Fruit fly (Drosophila melanogaster) whole organism, embryonic: Measurements from ENCODE around the gene ZIPIC.

ENCODE experiments used
- Atf-2 ChIP-seq: fragments of 200-800 bp; sonication (Bioruptor generic); optimal IDR thresholded peaks from 2 replicates; lab custom pipeline; 2016; ENCODE audit warnings: missing biosample characterization, missing genetic modification characterization
- BEAF-32 ChIP-seq: fragments of 200-800 bp; sonication (Bioruptor generic); optimal IDR thresholded peaks from 3 replicates; lab custom pipeline; 2017; ENCODE audit warnings: missing biosample characterization, missing genetic modification characterization, mild to moderate bottlenecking, moderate library complexity, missing genetic modification reagents
- Bteb2 ChIP-seq: fragments of 200-800 bp; sonication (Bioruptor generic); optimal IDR thresholded peaks from 2 replicates; lab custom pipeline; 2016; ENCODE audit warnings: missing biosample characterization, missing genetic modification characterization
- C15 ChIP-seq: fragments of 200-800 bp; sonication (Bioruptor generic); IDR thresholded peaks from 3 replicates; pipeline ENCODE4 v1.3.6; 2022; ENCODE audit warnings: missing biosample characterization, missing genetic modification characterization
- CG10267 ChIP-seq: fragments of 200-800 bp; sonication (Bioruptor generic); optimal IDR thresholded peaks from 2 replicates; lab custom pipeline; 2018; ENCODE audit warnings: missing biosample characterization, mild to moderate bottlenecking, missing genetic modification characterization, moderate library complexity
- CG12744 ChIP-seq: fragments of 200-800 bp; sonication (Bioruptor generic); optimal IDR thresholded peaks from 2 replicates; lab custom pipeline; 2016; ENCODE audit warnings: missing biosample characterization, missing genetic modification characterization
- CG13424 ChIP-seq: fragments of 200-800 bp; sonication (Bioruptor generic); optimal IDR thresholded peaks from 2 replicates; lab custom pipeline; 2019; ENCODE audit warnings: missing biosample characterization, mild to moderate bottlenecking, missing genetic modification characterization, moderate library complexity
- CG13894 ChIP-seq: fragments of 200-800 bp; sonication (Bioruptor generic); optimal IDR thresholded peaks from 3 replicates; lab custom pipeline; 2018; ENCODE audit warnings: missing biosample characterization, mild to moderate bottlenecking, missing genetic modification characterization, moderate library complexity
- CG14667 ChIP-seq: fragments of 200-800 bp; sonication (Bioruptor generic); IDR thresholded peaks from 2 replicates; pipeline ENCODE4 v1.3.6; 2022; ENCODE audit warnings: missing biosample characterization, missing genetic modification characterization
- CG1529 ChIP-seq: fragments of 200-800 bp; sonication (Bioruptor generic); optimal IDR thresholded peaks from 3 replicates; lab custom pipeline; 2018; ENCODE audit warnings: missing biosample characterization, missing genetic modification characterization
- CG17612 ChIP-seq: fragments of 200-800 bp; sonication (Bioruptor generic); IDR thresholded peaks from 2 replicates; pipeline ENCODE4 v1.3.6; 2022; ENCODE audit warnings: missing biosample characterization, missing genetic modification characterization
- CG1832 ChIP-seq: fragments of 200-800 bp; sonication (Bioruptor generic); optimal IDR thresholded peaks from 2 replicates; lab custom pipeline; 2017; ENCODE audit warnings: missing biosample characterization, mild to moderate bottlenecking, missing genetic modification characterization, inconsistent platforms
- CG2116 ChIP-seq: fragments of 200-800 bp; sonication (Bioruptor generic); optimal IDR thresholded peaks from 3 replicates; lab custom pipeline; 2018; ENCODE audit warnings: missing biosample characterization, mild to moderate bottlenecking, missing genetic modification characterization
- CG33557 ChIP-seq: fragments of 200-800 bp; sonication (Bioruptor generic); optimal IDR thresholded peaks from 2 replicates; lab custom pipeline; 2019; ENCODE audit warnings: missing biosample characterization, mild to moderate bottlenecking, missing genetic modification characterization, moderate library complexity
- CG34376 ChIP-seq: fragments of 200-800 bp; sonication (Bioruptor generic); optimal IDR thresholded peaks from 2 replicates; lab custom pipeline; 2018; ENCODE audit warnings: missing biosample characterization, mild to moderate bottlenecking, missing genetic modification characterization
- CG3726 ChIP-seq: fragments of 200-800 bp; sonication (Bioruptor generic); IDR thresholded peaks from 3 replicates; pipeline ENCODE4, ENCODE4 v1.3.6; 2022; ENCODE audit warnings: missing biosample characterization, missing genetic modification characterization
- CG4360 ChIP-seq: fragments of 200-800 bp; sonication (Bioruptor generic); IDR thresholded peaks from 2 replicates; pipeline ENCODE4 v1.3.6; 2022; ENCODE audit warnings: missing biosample characterization, missing genetic modification characterization
- CG4424 ChIP-seq: fragments of 200-800 bp; sonication (Bioruptor generic); optimal IDR thresholded peaks from 3 replicates; lab custom pipeline; 2016; ENCODE audit warnings: missing biosample characterization, missing genetic modification characterization
- CG6175 ChIP-seq: fragments of 200-800 bp; sonication (Bioruptor generic); IDR thresholded peaks from 3 replicates; pipeline ENCODE4 v1.3.6; 2022; ENCODE audit warnings: missing biosample characterization, missing genetic modification characterization
- CG6689 ChIP-seq: fragments of 200-800 bp; sonication (Bioruptor generic); IDR thresholded peaks from 2 replicates; pipeline ENCODE4 v1.3.6; 2022; ENCODE audit warnings: missing biosample characterization, missing genetic modification characterization
- CG6854 ChIP-seq: fragments of 200-800 bp; sonication (Bioruptor generic); optimal IDR thresholded peaks from 3 replicates; lab custom pipeline; 2017; ENCODE audit warnings: missing biosample characterization, mild to moderate bottlenecking, missing genetic modification characterization
- CG8765 ChIP-seq: fragments of 200-800 bp; sonication (Bioruptor generic); IDR thresholded peaks from 2 replicates; pipeline ENCODE4 v1.3.6; 2022; ENCODE audit warnings: missing biosample characterization, missing genetic modification characterization
- Camta ChIP-seq: fragments of 200-800 bp; sonication (Bioruptor generic); optimal IDR thresholded peaks from 2 replicates; lab custom pipeline; 2016; ENCODE audit warnings: missing biosample characterization, missing genetic modification characterization
- Dll ChIP-seq: fragments of 200-800 bp; sonication (Bioruptor generic); IDR thresholded peaks from 4 replicates; pipeline ENCODE4 v1.3.6; 2022; ENCODE audit warnings: missing biosample characterization, missing genetic modification characterization; ENCODE audit not compliant: partially characterized antibody
- Doc2 ChIP-seq: fragments of 200-800 bp; sonication (Bioruptor generic); IDR thresholded peaks from 2 replicates; pipeline ENCODE4 v1.3.6; 2022; ENCODE audit warnings: missing biosample characterization, missing genetic modification characterization
- Dp ChIP-seq: fragments of 200-800 bp; sonication (Bioruptor generic); optimal IDR thresholded peaks from 2 replicates; lab custom pipeline; 2018; ENCODE audit warnings: missing biosample characterization, mild to moderate bottlenecking, missing genetic modification characterization, moderate library complexity
- Hey ChIP-seq: fragments of 200-800 bp; sonication (Bioruptor generic); optimal IDR thresholded peaks from 3 replicates; lab custom pipeline; 2018; ENCODE audit warnings: missing biosample characterization, mild to moderate bottlenecking, missing genetic modification characterization
- Opbp ChIP-seq: fragments of 200-800 bp; sonication (Bioruptor generic); IDR thresholded peaks from 3 replicates; pipeline ENCODE4 v1.3.6; 2022; ENCODE audit warnings: missing biosample characterization, missing genetic modification characterization; ENCODE audit not compliant: partially characterized antibody
- Sox100B ChIP-seq: fragments of 200-800 bp; sonication (Bioruptor generic); optimal IDR thresholded peaks from 3 replicates; lab custom pipeline; 2018; ENCODE audit warnings: missing biosample characterization, mild to moderate bottlenecking, missing genetic modification characterization
- ap ChIP-seq: fragments of 200-800 bp; sonication (Bioruptor generic); IDR thresholded peaks from 2 replicates; pipeline ENCODE4 v1.3.6; 2022; ENCODE audit warnings: missing biosample characterization, missing genetic modification characterization
- dmrt11E ChIP-seq: fragments of 200-800 bp; sonication (Bioruptor generic); optimal IDR thresholded peaks from 3 replicates; lab custom pipeline; 2018; ENCODE audit warnings: missing biosample characterization, mild to moderate bottlenecking, missing genetic modification characterization, moderate library complexity
- esg ChIP-seq: fragments of 200-800 bp; sonication (Bioruptor generic); conservative IDR thresholded peaks from 2 replicates; pipeline ENCODE4 v1.3.6; 2022; ENCODE audit warnings: missing biosample characterization, missing genetic modification characterization
- ewg ChIP-seq: fragments of 200-800 bp; sonication (Bioruptor generic); optimal IDR thresholded peaks from 3 replicates; lab custom pipeline; 2017; ENCODE audit warnings: mild to moderate bottlenecking, missing biosample characterization, missing genetic modification reagents, missing genetic modification characterization
- eyg ChIP-seq: fragments of 200-800 bp; sonication (Bioruptor generic); optimal IDR thresholded peaks from 3 replicates; lab custom pipeline; 2016; ENCODE audit warnings: missing biosample characterization, missing genetic modification characterization
- gce ChIP-seq: fragments of 200-800 bp; sonication (Bioruptor generic); IDR thresholded peaks from 3 replicates; pipeline ENCODE4 v1.3.6; 2022; ENCODE audit warnings: missing biosample characterization, missing genetic modification characterization
- gt ChIP-seq: fragments of 200-800 bp; sonication (Bioruptor generic); IDR thresholded peaks from 2 replicates; pipeline ENCODE4 v1.3.6; 2022; ENCODE audit warnings: missing biosample characterization, missing genetic modification characterization
- jing ChIP-seq: fragments of 200-800 bp; sonication (Bioruptor generic); optimal IDR thresholded peaks from 2 replicates; lab custom pipeline; 2018; ENCODE audit warnings: missing biosample characterization, mild to moderate bottlenecking, missing genetic modification characterization
- jumu ChIP-seq: fragments of 200-800 bp; sonication (Bioruptor generic); optimal IDR thresholded peaks from 3 replicates; lab custom pipeline; 2016; ENCODE audit warnings: missing biosample characterization, missing genetic modification characterization
- kay ChIP-seq: fragments of 200-800 bp; sonication (Bioruptor generic); optimal IDR thresholded peaks from 2 replicates; lab custom pipeline; 2016; ENCODE audit warnings: missing biosample characterization, missing genetic modification characterization
- prd ChIP-seq, 3 experiments: fragments of >200 bp in 2 of 3; fragments of 200-800 bp in 1 of 3; sonication (Bioruptor generic) in 1 of 3; optimal IDR thresholded peaks in 2 of 3; IDR thresholded peaks in 1 of 3; 2 replicates in 2 of 3; 3 replicates in 1 of 3; pipeline versions ENCODE4 v1.3.6 to Lab custom; 2017 to 2022; ENCODE audit warnings: missing biosample characterization in 1 of 3, missing genetic modification characterization in 1 of 3
- pum ChIP-seq: fragments of 200-800 bp; sonication (Bioruptor generic); optimal IDR thresholded peaks from 2 replicates; lab custom pipeline; 2016; ENCODE audit warnings: missing biosample characterization, missing genetic modification characterization
- row ChIP-seq: fragments of 200-800 bp; sonication (Bioruptor generic); IDR thresholded peaks from 3 replicates; pipeline ENCODE4 v1.3.6; 2022; ENCODE audit warnings: missing biosample characterization, missing genetic modification characterization
- sens ChIP-seq: fragments of 200-800 bp; sonication (Bioruptor generic); peaks from one replicate; lab custom pipeline; 2016; ENCODE audit warnings: missing biosample characterization, missing genetic modification characterization
- sna ChIP-seq: fragments of 200-800 bp; sonication (Bioruptor generic); IDR thresholded peaks from 2 replicates; pipeline ENCODE4 v1.3.6; 2022; ENCODE audit warnings: missing biosample characterization, missing genetic modification characterization; ENCODE audit not compliant: partially characterized antibody
- sr ChIP-seq: fragments of 200-800 bp; sonication (Bioruptor generic); IDR thresholded peaks from 3 replicates; pipeline ENCODE4 v1.3.6; 2022; ENCODE audit warnings: missing biosample characterization, missing genetic modification characterization
- stwl ChIP-seq: fragments of 200-800 bp; sonication (Bioruptor generic); optimal IDR thresholded peaks from 3 replicates; lab custom pipeline; 2018; ENCODE audit warnings: missing biosample characterization, mild to moderate bottlenecking, missing genetic modification characterization, moderate library complexity
- ttk ChIP-seq: fragments of 200-800 bp; sonication (Bioruptor generic); IDR thresholded peaks from 2 replicates; pipeline ENCODE4 v2.1.2; 2022; ENCODE audit warnings: missing biosample characterization, missing genetic modification characterization
- tx ChIP-seq: fragments of 200-800 bp; sonication (Bioruptor generic); optimal IDR thresholded peaks from 2 replicates; lab custom pipeline; 2016; ENCODE audit warnings: missing biosample characterization, missing genetic modification characterization
- vnd ChIP-seq: fragments of 200-800 bp; sonication (Bioruptor generic); IDR thresholded peaks from 3 replicates; pipeline ENCODE4 v1.3.6; 2022; ENCODE audit warnings: missing biosample characterization, missing genetic modification characterization; ENCODE audit not compliant: partially characterized antibody
- zfh1 ChIP-seq: fragments of 200-800 bp; sonication (Bioruptor generic); IDR thresholded peaks from 3 replicates; pipeline ENCODE4 v1.3.6; 2022; ENCODE audit warnings: missing biosample characterization, missing genetic modification characterization

Gene ZIPIC

dm6 chr3R:29997607-29998236 is 38.9 kb downstream of the ZIPIC start, which contains the start of the genes CG15525 and CG11504 (continued):
- TF ChIP-seq esg (GFP tag; lab: Robert Waterston, UW) (peak; percentile 72), Atf-2 (peak; percentile 1), C15 (no peak), CG1529 (GFP tag; lab: Kevin White, UChicago) (no peak), Dll (GFP tag; lab: Robert Waterston, UW) (peak; percentile 92), Doc2 (GFP tag; lab: Robert Waterston, UW) (no peak), dmrt11E (tag; lab: Kevin White, UChicago) (no peak), prd (optimal IDR thresholded peaks at IDR 0.05; lab: Kevin White, UChicago) (no peak), prd (GFP tag; IDR thresholded peaks at IDR 0.05; lab: Robert Waterston, UW) (peak; percentile 82), CG14667 (GFP tag; lab: Robert Waterston, UW) (peak; percentile 31; the same call in 1 of the 2 replicates), ttk (GFP tag; lab: Robert Waterston, UW) (peak; percentile 53; the same call in 1 of the 2 replicates), CG6689 (peak; percentile 53; the same call in 1 of the 2 replicates), gce (GFP tag; lab: Robert Waterston, UW) (no peak), CG2116 (GFP tag; lab: Kevin White, UChicago) (peak; percentile 88), Bteb2 (GFP tag; lab: Kevin White, UChicago) (peak; percentile 33), jumu (GFP tag; lab: Kevin White, UChicago) (peak; percentile 18), sens (GFP tag; lab: Kevin White, UChicago) (peak; percentile 96), CG17612 (GFP tag; lab: Robert Waterston, UW) (no peak), gt (GFP tag; lab: Robert Waterston, UW) (no peak), CG33557 (GFP tag; lab: Kevin White, UChicago) (no peak), CG12744 (GFP tag; lab: Kevin White, UChicago) (no peak), sna (GFP tag; lab: Robert Waterston, UW) (peak; percentile 89), Dp (GFP tag; lab: Kevin White, UChicago) (peak; percentile 32), row (GFP tag; lab: Robert Waterston, UW) (peak; percentile 93), eyg (GFP tag; lab: Kevin White, UChicago) (no peak), Hey (tag; lab: Kevin White, UChicago) (no peak), Camta (GFP tag; lab: Kevin White, UChicago) (peak; percentile 53), CG6854 (GFP tag; lab: Kevin White, UChicago) (no peak), zfh1 (GFP tag; lab: Robert Waterston, UW) (peak; percentile 51; the same call in 1 of the 3 replicates), Opbp (peak; percentile 76), BEAF-32 (GFP tag; lab: Kevin White, UChicago) (peak; percentile 91), CG1832 (GFP tag; lab: Kevin White, UChicago) (no peak), tx (GFP tag; lab: Kevin White, UChicago) (peak; percentile 56), vnd (GFP tag; lab: Robert Waterston, UW) (peak; percentile 90), pum (peak; percentile 47), ewg (GFP tag; lab: Kevin White, UChicago) (peak; percentile 52), jing (GFP tag; lab: Kevin White, UChicago) (no peak), ap (GFP tag; lab: Robert Waterston, UW) (peak; percentile 51), CG3726 (GFP tag; lab: Robert Waterston, UW) (no peak), kay (peak; percentile 14), CG4360 (GFP tag; lab: Robert Waterston, UW) (no peak), CG8765 (GFP tag; lab: Robert Waterston, UW) (no peak), CG34376 (GFP tag; lab: Kevin White, UChicago) (no peak), CG13894 (tag; lab: Kevin White, UChicago) (no peak), stwl (peak; percentile 69), Sox100B (GFP tag; lab: Kevin White, UChicago) (no peak), CG10267 (tag; lab: Kevin White, UChicago) (peak; percentile 49), CG13424 (tag; lab: Kevin White, UChicago) (peak; percentile 39), CG6175 (peak; percentile 32; the same call in 1 of the 3 replicates), CG4424 (GFP tag; lab: Kevin White, UChicago) (peak; percentile 53), sr (GFP tag; lab: Robert Waterston, UW) (no peak)
